Worm (Caenorhabditis elegans) whole organism, L4 larva: ENCODE results near the gene T08D10.4.

ENCODE experiments used
- F26F4.8 ChIP-seq: fragments of 200-800 bp; sonication (Bioruptor generic); conservative IDR thresholded peaks from 2 replicates; pipeline ENCODE4 v1.3.6; 2022; ENCODE audit warnings: missing genetic modification characterization, missing compliant biosample characterization
- F49E8.2 ChIP-seq: sonication (generic microtip); optimal IDR thresholded peaks from 2 replicates; lab custom pipeline; 2016; ENCODE audit warnings: missing compliant biosample characterization, mild to moderate bottlenecking, missing genetic modification characterization, borderline replicate concordance
- R02D3.7 ChIP-seq: fragments of 150-350 bp; sonication (generic microtip); optimal IDR thresholded peaks from 3 replicates; lab custom pipeline; 2014; ENCODE audit warnings: missing biosample characterization, missing genetic modification characterization
- T26A8.4 ChIP-seq: fragments of 200-800 bp; sonication (Bioruptor generic); IDR thresholded peaks from 2 replicates; pipeline ENCODE4 v1.3.6; 2022; ENCODE audit warnings: missing genetic modification characterization, missing compliant biosample characterization
- Y105C5A.15 ChIP-seq: fragments of 200-800 bp; sonication (Bioruptor generic); IDR thresholded peaks from 2 replicates; pipeline ENCODE4 v1.3.6; 2022; ENCODE audit warnings: missing genetic modification characterization, missing compliant biosample characterization
- Y5F2A.4 ChIP-seq: fragments of 200-800 bp; sonication (Bioruptor generic); optimal IDR thresholded peaks from 2 replicates; lab custom pipeline; 2018; ENCODE audit warnings: mild to moderate bottlenecking, missing genetic modification characterization, missing compliant biosample characterization
- Y75B8A.6 ChIP-seq: fragments of 200-800 bp; sonication (Bioruptor generic); IDR thresholded peaks from 2 replicates; pipeline ENCODE4 v1.3.6; 2022; ENCODE audit warnings: missing genetic modification reagents, missing genetic modification characterization, missing compliant biosample characterization
- ZK337.2 ChIP-seq: fragments of 200-800 bp; sonication (Bioruptor generic); IDR thresholded peaks from 2 replicates; pipeline ENCODE4 v1.3.6; 2022; ENCODE audit warnings: missing genetic modification reagents, missing genetic modification characterization, missing compliant biosample characterization
- ZK546.5 ChIP-seq, 2 experiments: sonication (generic microtip); optimal IDR thresholded peaks; 2 replicates each; lab custom pipeline; 2017; ENCODE audit warnings: missing biosample characterization in 2 of 2, missing genetic modification characterization in 2 of 2
- aha-1 ChIP-seq: fragments of 150-350 bp; peaks from one replicate; lab custom pipeline; 2014; ENCODE audit warnings: missing biosample characterization, missing genetic modification characterization
- ama-1 ChIP-seq: fragments of 150-350 bp; optimal IDR thresholded peaks from 2 replicates; lab custom pipeline; 2014; ENCODE audit warnings: inconsistent platforms, mixed read lengths
- attf-4 ChIP-seq: sonication (generic microtip); optimal IDR thresholded peaks from 3 replicates; lab custom pipeline; 2017; ENCODE audit warnings: missing biosample characterization, missing genetic modification characterization
- ceh-20 ChIP-seq: fragments of 200-800 bp; sonication (Bioruptor generic); IDR thresholded peaks from 2 replicates; pipeline ENCODE4 v1.3.6; 2022; ENCODE audit warnings: missing genetic modification reagents, missing genetic modification characterization, missing compliant biosample characterization
- ceh-32 ChIP-seq: sonication (generic microtip); optimal IDR thresholded peaks from 2 replicates; lab custom pipeline; 2016; ENCODE audit warnings: mild to moderate bottlenecking, missing genetic modification characterization, missing compliant biosample characterization; ENCODE audit not compliant: poor library complexity
- ceh-62 ChIP-seq: sonication (generic microtip); optimal IDR thresholded peaks from 2 replicates; lab custom pipeline; 2017; ENCODE audit warnings: missing biosample characterization, missing genetic modification characterization
- cey-2 ChIP-seq: sonication (generic microtip); optimal IDR thresholded peaks from 3 replicates; lab custom pipeline; 2017; ENCODE audit warnings: missing genetic modification characterization, mild to moderate bottlenecking, missing compliant biosample characterization, antibody characterized with exemption, borderline replicate concordance; ENCODE audit not compliant: insufficient read depth
- daf-16 ChIP-seq, 3 experiments: sonication (generic microtip); optimal IDR thresholded peaks; 2 replicates each; lab custom pipeline; 2016 to 2017; ENCODE audit warnings: missing genetic modification characterization in 3 of 3, missing genetic modification reagents in 3 of 3, mild to moderate bottlenecking in 2 of 3, missing compliant biosample characterization in 2 of 3, missing biosample characterization in 1 of 3, moderate library complexity in 1 of 3
- daf-8 ChIP-seq: fragments of 200-800 bp; sonication (Bioruptor generic); IDR thresholded peaks from 2 replicates; pipeline ENCODE4 v1.3.6; 2022; ENCODE audit warnings: missing genetic modification characterization, missing compliant biosample characterization
- dmd-6 ChIP-seq: fragments of 200-800 bp; sonication (Bioruptor generic); IDR thresholded peaks from 2 replicates; pipeline ENCODE4 v1.3.6; 2022; ENCODE audit warnings: missing genetic modification reagents, missing genetic modification characterization, missing compliant biosample characterization
- duxl-1 ChIP-seq: sonication (generic microtip); optimal IDR thresholded peaks from 2 replicates; lab custom pipeline; 2016; ENCODE audit warnings: mild to moderate bottlenecking, missing genetic modification characterization, moderate library complexity, missing compliant biosample characterization; ENCODE audit not compliant: poor library complexity
- dve-1 ChIP-seq: sonication (generic microtip); optimal IDR thresholded peaks from 2 replicates; lab custom pipeline; 2017; ENCODE audit warnings: antibody characterized with exemption, mild to moderate bottlenecking, missing genetic modification characterization, missing compliant biosample characterization; ENCODE audit not compliant: insufficient read depth
- egl-27 ChIP-seq: sonication (generic microtip); optimal IDR thresholded peaks from 3 replicates; lab custom pipeline; 2017; ENCODE audit warnings: missing biosample characterization, missing genetic modification reagents, missing genetic modification characterization
- egl-43 ChIP-seq: fragments of 200-800 bp; sonication (Bioruptor generic); IDR thresholded peaks from 2 replicates; pipeline ENCODE4 v1.3.6; 2022; ENCODE audit warnings: missing genetic modification reagents, missing genetic modification characterization, missing compliant biosample characterization
- lin-15B ChIP-seq: fragments of 150-350 bp; sonication (generic microtip); optimal IDR thresholded peaks from 3 replicates; lab custom pipeline; 2014; ENCODE audit warnings: missing biosample characterization, missing genetic modification characterization
- lir-3 ChIP-seq: sonication (generic microtip); optimal IDR thresholded peaks from 2 replicates; lab custom pipeline; 2016; ENCODE audit warnings: mild to moderate bottlenecking, missing genetic modification characterization, missing compliant biosample characterization
- madf-9 ChIP-seq: fragments of 200-800 bp; sonication (Bioruptor generic); conservative IDR thresholded peaks from 2 replicates; pipeline ENCODE4 v1.3.6; 2022; ENCODE audit warnings: missing genetic modification reagents, missing genetic modification characterization, missing compliant biosample characterization
- mdt-29 ChIP-seq: fragments of 200-800 bp; sonication (Bioruptor generic); IDR thresholded peaks from 2 replicates; pipeline ENCODE4 v1.3.6; 2022; ENCODE audit warnings: missing genetic modification reagents, missing genetic modification characterization, missing compliant biosample characterization
- mep-1 ChIP-seq: fragments of 150-350 bp; sonication (generic microtip); optimal IDR thresholded peaks from 3 replicates; lab custom pipeline; 2014; ENCODE audit warnings: missing biosample characterization, missing genetic modification characterization
- nhr-11 ChIP-seq: fragments of 150-350 bp; optimal IDR thresholded peaks from 2 replicates; lab custom pipeline; 2014; ENCODE audit warnings: missing biosample characterization, missing genetic modification characterization
- nhr-111 ChIP-seq: fragments of 200-800 bp; sonication (Bioruptor generic); optimal IDR thresholded peaks from 2 replicates; lab custom pipeline; 2018; ENCODE audit warnings: mild to moderate bottlenecking, missing genetic modification characterization, missing compliant biosample characterization
- nhr-237 ChIP-seq: sonication (generic microtip); optimal IDR thresholded peaks from 2 replicates; lab custom pipeline; 2017; ENCODE audit warnings: missing biosample characterization, missing genetic modification characterization
- nhr-28 ChIP-seq: fragments of 150-350 bp; optimal IDR thresholded peaks from 2 replicates; lab custom pipeline; 2014; ENCODE audit warnings: missing biosample characterization, missing genetic modification characterization
- nhr-41 ChIP-seq: fragments of 200-800 bp; sonication (Bioruptor generic); IDR thresholded peaks from 2 replicates; pipeline ENCODE4 v1.3.6; 2022; ENCODE audit warnings: missing genetic modification reagents, missing genetic modification characterization, missing compliant biosample characterization
- nhr-48 ChIP-seq: sonication (generic microtip); optimal IDR thresholded peaks from 2 replicates; lab custom pipeline; 2016; ENCODE audit warnings: mild to moderate bottlenecking, missing genetic modification characterization, missing compliant biosample characterization
- nhr-77 ChIP-seq: fragments of 150-350 bp; optimal IDR thresholded peaks from 2 replicates; lab custom pipeline; 2014; ENCODE audit warnings: missing biosample characterization, missing genetic modification characterization
- php-3 ChIP-seq: fragments of 200-800 bp; sonication (Bioruptor generic); IDR thresholded peaks from 2 replicates; pipeline ENCODE4 v1.3.6; 2022; ENCODE audit warnings: missing genetic modification reagents, missing genetic modification characterization, missing compliant biosample characterization
- rbr-2 ChIP-seq: sonication (generic microtip); optimal IDR thresholded peaks from 2 replicates; lab custom pipeline; 2016; ENCODE audit warnings: missing genotype, missing genetic modification characterization, missing compliant biosample characterization
- sdz-12 ChIP-seq: fragments of 200-800 bp; sonication (Bioruptor generic); optimal IDR thresholded peaks from 2 replicates; lab custom pipeline; 2018; ENCODE audit warnings: mild to moderate bottlenecking, missing genetic modification characterization, missing compliant biosample characterization
- set-16 ChIP-seq: fragments of 200-800 bp; sonication (Bioruptor generic); IDR thresholded peaks from 2 replicates; pipeline ENCODE4 v1.3.6; 2022; ENCODE audit warnings: missing genetic modification reagents, missing genetic modification characterization, missing compliant biosample characterization
- snpc-1.2 ChIP-seq: fragments of 200-800 bp; sonication (Bioruptor generic); IDR thresholded peaks from 2 replicates; pipeline ENCODE4 v1.3.6; 2022; ENCODE audit warnings: missing genetic modification reagents, missing genetic modification characterization, missing compliant biosample characterization
- snpc-4 ChIP-seq: fragments of 150-350 bp; optimal IDR thresholded peaks from 2 replicates; lab custom pipeline; 2014; ENCODE audit warnings: missing biosample characterization, missing genetic modification characterization
- unc-130 ChIP-seq: sonication (generic microtip); optimal IDR thresholded peaks from 2 replicates; lab custom pipeline; 2016; ENCODE audit warnings: missing genetic modification reagents, missing genetic modification characterization, missing compliant biosample characterization
- unc-39 ChIP-seq: sonication (generic microtip); optimal IDR thresholded peaks from 2 replicates; lab custom pipeline; 2017; ENCODE audit warnings: missing biosample characterization, missing genetic modification characterization
- vab-7 ChIP-seq: fragments of 200-800 bp; sonication (Bioruptor generic); IDR thresholded peaks from 2 replicates; pipeline ENCODE4 v1.3.6; 2022; ENCODE audit warnings: missing genetic modification reagents, missing genetic modification characterization, missing compliant biosample characterization
- zag-1 ChIP-seq: fragments of 150-350 bp; optimal IDR thresholded peaks from 2 replicates; lab custom pipeline; 2014; ENCODE audit warnings: missing biosample characterization, missing genetic modification characterization

Gene T08D10.4

ce11 chrX:11941951-11942350 lies 11.2 kb downstream of the T08D10.4 start, which contains the start of gene F55G7.3:
TSS of gene F55G7.3 (minus strand) at chrX:11942051.
- TF ChIP-seq F49E8.2 (tag; lab: Kevin White, UChicago) (no peak), aha-1 (tag; lab: Kevin White, UChicago) (peak; percentile 46)

ce11 chrX:11938826-11939225 lies 14.3 kb downstream of the T08D10.4 start, which contains the start of gene F55G7.5:
TSS of gene F55G7.5 (minus strand) at chrX:11938926.
- TF ChIP-seq madf-9 (GFP tag; lab: Robert Waterston, UW) (no peak), attf-4 (tag; lab: Kevin White, UChicago) (no peak), ama-1 (lab: Kevin White, UChicago) (no peak)

- TF ChIP-seq ZK546.5 (tag; optimal IDR thresholded peaks at IDR 0.05; lab: Kevin White, UChicago), result peak; percentile 31 to 75
- TF ChIP-seq set-16 (GFP tag; lab: Robert Waterston, UW), result no peak
- peak; percentile 100 for TF ChIP-seq mep-1 (tag; lab: Kevin White, UChicago)
- peak; percentile 99 for TF ChIP-seq rbr-2 (tag; lab: Kevin White, UChicago)
- peak; percentile 52 for TF ChIP-seq egl-27
- peak; percentile 89 for TF ChIP-seq Y75B8A.6
- TF ChIP-seq dmd-6 (GFP tag; lab: Robert Waterston, UW), result peak; percentile 97
- peak; percentile 92 for TF ChIP-seq unc-39 (tag; lab: Kevin White, UChicago)
- TF ChIP-seq Y105C5A.15 (GFP tag; lab: Robert Waterston, UW), result peak; percentile 75
- peak; percentile 68 for TF ChIP-seq nhr-41 (GFP tag; lab: Robert Waterston, UW)
- TF ChIP-seq lin-15B (tag; lab: Kevin White, UChicago), result peak; percentile 41
- peak; percentile 100 for TF ChIP-seq dve-1 (tag; lab: Kevin White, UChicago)
- peak; percentile 96 to 98 for TF ChIP-seq daf-16 (GFP tag; optimal IDR thresholded peaks at IDR 0.05; lab: Kevin White, UChicago)
- TF ChIP-seq daf-16 (tag; optimal IDR thresholded peaks at IDR 0.05; lab: Kevin White, UChicago), result peak; percentile 93
- peak; percentile 100 for TF ChIP-seq nhr-77 (tag; lab: Kevin White, UChicago)
- TF ChIP-seq vab-7, result peak; percentile 87
- peak; percentile 95 for TF ChIP-seq ceh-20
- peak; percentile 55 for TF ChIP-seq cey-2 (tag; lab: Kevin White, UChicago)
- TF ChIP-seq mdt-29 (GFP tag; lab: Robert Waterston, UW), result peak; percentile 95
- peak; percentile 98 for TF ChIP-seq nhr-48 (tag; lab: Kevin White, UChicago)
- peak; percentile 94 for TF ChIP-seq zag-1
- peak; percentile 91 for TF ChIP-seq Y5F2A.4 (GFP tag; lab: Kevin White, UChicago)
- TF ChIP-seq snpc-4 (tag; lab: Kevin White, UChicago), result peak; percentile 53
- TF ChIP-seq nhr-111, result peak; percentile 36
- TF ChIP-seq ceh-32 (tag; lab: Kevin White, UChicago), result peak; percentile 88
- TF ChIP-seq unc-130 (GFP tag; lab: Kevin White, UChicago), result peak; percentile 42
- TF ChIP-seq F49E8.2 (tag; lab: Kevin White, UChicago), result peak; percentile 40
- no peak for TF ChIP-seq daf-8 (GFP tag; lab: Robert Waterston, UW)
- peak; percentile 98 for TF ChIP-seq egl-43
- peak; percentile 90 for TF ChIP-seq lir-3 (tag; lab: Kevin White, UChicago)
- peak; percentile 99 for TF ChIP-seq T26A8.4
- peak; percentile 96 for TF ChIP-seq php-3
- peak; percentile 91 for TF ChIP-seq sdz-12
- peak; percentile 95 for TF ChIP-seq nhr-28 (tag; lab: Kevin White, UChicago)
- TF ChIP-seq ceh-62, result no peak
- TF ChIP-seq F26F4.8, result no peak
- no peak; the same call in 1 of the 2 replicates for TF ChIP-seq snpc-1.2
- TF ChIP-seq nhr-11, result peak; percentile 99
- TF ChIP-seq duxl-1 (tag; lab: Kevin White, UChicago), result peak; percentile 99
- peak; percentile 90 for TF ChIP-seq nhr-237 (tag; lab: Kevin White, UChicago)
- no peak for TF ChIP-seq ama-1 (lab: Kevin White, UChicago)
- peak; percentile 1 for TF ChIP-seq R02D3.7 (tag; lab: Kevin White, UChicago)
- TF ChIP-seq ZK337.2 (GFP tag; lab: Robert Waterston, UW), result peak; percentile 83
These were observed 15.7 kb downstream of the T08D10.4 start for ce11 chrX:11937343-11937935.
